Fruit fly (Drosophila melanogaster): ENCODE results near the gene Myb.

The Myb gene

DNA sequence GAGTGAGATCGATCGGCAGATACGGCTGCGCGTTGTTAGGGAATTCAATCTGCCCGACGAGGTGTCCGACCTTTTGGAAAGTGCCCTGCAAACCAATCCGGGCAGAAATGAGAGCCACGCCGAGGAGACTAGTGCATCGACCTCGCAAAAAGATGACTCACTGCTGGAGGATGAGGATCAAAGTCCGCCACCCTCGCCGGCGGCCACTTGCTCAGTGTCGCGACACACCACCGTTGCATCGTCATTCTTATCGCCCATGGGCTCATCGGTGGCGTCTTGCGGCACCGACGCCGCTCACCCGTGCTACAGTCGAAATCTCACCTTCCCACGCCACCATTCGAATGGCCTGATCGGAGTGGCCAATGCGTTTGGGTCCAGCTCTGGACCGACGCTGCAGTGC lies 16.8 kb upstream of the Myb start:
- no peak for TF ChIP-seq zfh1 (GFP tag; IDR thresholded peaks at IDR 0.05)
- TF ChIP-seq Fer1 (GFP tag; optimal IDR thresholded peaks at IDR 0.05), result no peak
- TF ChIP-seq en (GFP tag; optimal IDR thresholded peaks at IDR 0.05), result no peak
- no peak for TF ChIP-seq scrt (GFP tag; optimal IDR thresholded peaks at IDR 0.05)
- TF ChIP-seq Mrtf (GFP tag; IDR thresholded peaks at IDR 0.05), result no peak

dm6 chrX:15870777-15871757 lies 13.4 kb upstream of the Myb start:
- TF ChIP-seq cato (GFP tag; optimal IDR thresholded peaks at IDR 0.05; ENCODE audit: borderline replicate concordance) (no peak), HLH54F (GFP tag; optimal IDR thresholded peaks at IDR 0.05) (no peak), en (GFP tag; optimal IDR thresholded peaks at IDR 0.05) (no peak), CG4360 (GFP tag; IDR thresholded peaks at IDR 0.05) (0 out of 2 replicates have a peak, but pooled peaks have one; percentile 25), Sry-δ (GFP tag; optimal IDR thresholded peaks at IDR 0.05) (peak; percentile 25), jigr1 (GFP tag; IDR thresholded peaks at IDR 0.05) (no peak), gsb (GFP tag; IDR thresholded peaks at IDR 0.05) (no peak), CG7556 (GFP tag; optimal IDR thresholded peaks at IDR 0.05) (peak; percentile 69), ewg (GFP tag; optimal IDR thresholded peaks at IDR 0.05) (no peak), sug (tag; optimal IDR thresholded peaks at IDR 0.05) (no peak), Hmr (GFP tag; optimal IDR thresholded peaks at IDR 0.05) (no peak), Dll (GFP tag; IDR thresholded peaks at IDR 0.05; ENCODE audit: partially characterized antibody) (no peak), fd102C (GFP tag; optimal IDR thresholded peaks at IDR 0.05) (no peak), B-H1 (GFP tag; IDR thresholded peaks at IDR 0.05) (peak; percentile 14; the same call in 1 of the 3 replicates), CG10959 (GFP tag; IDR thresholded peaks at IDR 0.05) (no peak), tna (GFP tag; IDR thresholded peaks at IDR 0.05; ENCODE audit: partially characterized antibody) (no peak), CoRest (tag; optimal IDR thresholded peaks at IDR 0.05) (no peak), nmo (GFP tag; optimal IDR thresholded peaks at IDR 0.05) (no peak), trem (tag; optimal IDR thresholded peaks at IDR 0.05) (no peak), twi (tag; optimal IDR thresholded peaks at IDR 0.05) (no peak), jumu (GFP tag; optimal IDR thresholded peaks at IDR 0.05) (no peak), Doc2 (GFP tag; IDR thresholded peaks at IDR 0.05) (no peak), CG15269 (tag; optimal IDR thresholded peaks at IDR 0.05) (no peak), CG7745 (tag; optimal IDR thresholded peaks at IDR 0.05) (no peak), vnd (GFP tag; IDR thresholded peaks at IDR 0.05; ENCODE audit: partially characterized antibody) (no peak), gfzf (GFP tag; optimal IDR thresholded peaks at IDR 0.05) (no peak), CG14965 (GFP tag; optimal IDR thresholded peaks at IDR 0.05; ENCODE audit: borderline replicate concordance) (no peak), H2.0 (GFP tag; IDR thresholded peaks at IDR 0.05) (no peak), Elba2 (GFP tag; optimal IDR thresholded peaks at IDR 0.05) (peak; percentile 74), usp (GFP tag; optimal IDR thresholded peaks at IDR 0.05) (no peak), CG7928 (GFP tag; optimal IDR thresholded peaks at IDR 0.05) (no peak), nerfin-1 (tag; optimal IDR thresholded peaks at IDR 0.05) (peak; percentile 51), CG31224 (GFP tag; IDR thresholded peaks at IDR 0.05) (no peak), ato (GFP tag; IDR thresholded peaks at IDR 0.05; ENCODE audit: partially characterized antibody) (no peak), CG16779 (GFP tag; IDR thresholded peaks at IDR 0.05) (no peak), CG2120 (GFP tag; optimal IDR thresholded peaks at IDR 0.05) (peak; percentile 57), zen (tag; optimal IDR thresholded peaks at IDR 0.05) (no peak), klu (GFP tag; IDR thresholded peaks at IDR 0.05) (no peak), Hand (GFP tag; optimal IDR thresholded peaks at IDR 0.05) (peak; percentile 65), CG15696 (tag; optimal IDR thresholded peaks at IDR 0.05) (peak; percentile 66), dm (GFP tag; optimal IDR thresholded peaks at IDR 0.05) (no peak), eve (GFP tag; optimal IDR thresholded peaks at IDR 0.05) (no peak), sima (GFP tag; optimal IDR thresholded peaks at IDR 0.05) (no peak)
